Fruit fly (Drosophila melanogaster) whole organism, wandering third instar larva: ENCODE data around the gene eIF2alpha.

Source experiments
- Abd-B ChIP-seq: fragments of >200 bp; optimal IDR thresholded peaks from 2 replicates; lab custom pipeline; 2017; ENCODE audit warnings: missing biosample characterization, missing genetic modification characterization
- Dfd ChIP-seq: fragments of >200 bp; optimal IDR thresholded peaks from 2 replicates; lab custom pipeline; 2017; ENCODE audit warnings: missing biosample characterization, missing genetic modification characterization
- HLH106 ChIP-seq: fragments of 200-800 bp; optimal IDR thresholded peaks from 3 replicates; lab custom pipeline; 2019; ENCODE audit warnings: missing biosample characterization, mild to moderate bottlenecking, missing genetic modification characterization, moderate library complexity
- Hnf4 ChIP-seq: fragments of 200-800 bp; sonication (Bioruptor generic); optimal IDR thresholded peaks from 2 replicates; lab custom pipeline; 2016; ENCODE audit warnings: missing biosample characterization, mild to moderate bottlenecking, missing genetic modification characterization
- Jra ChIP-seq: sonication (Bioruptor generic); optimal IDR thresholded peaks from 2 replicates; lab custom pipeline; 2016; ENCODE audit warnings: missing biosample characterization, missing genetic modification characterization
- Myc ChIP-seq: fragments of >200 bp; optimal IDR thresholded peaks from 2 replicates; lab custom pipeline; 2017
- N ChIP-seq: fragments of >200 bp; optimal IDR thresholded peaks from 2 replicates; lab custom pipeline; 2018; ENCODE audit warnings: missing biosample characterization, missing external identifiers, missing genetic modification characterization
- OdsH ChIP-seq: fragments of 200-800 bp; sonication (Bioruptor generic); optimal IDR thresholded peaks from 2 replicates; lab custom pipeline; 2016; ENCODE audit warnings: missing biosample characterization, mild to moderate bottlenecking, missing genetic modification characterization
- foxo ChIP-seq, 2 experiments: fragments of 200-800 bp; sonication (Bioruptor generic); optimal IDR thresholded peaks; 2 replicates in 1 of 2; 3 replicates in 1 of 2; lab custom pipeline; 2016 to 2017; ENCODE audit warnings: missing biosample characterization in 2 of 2, missing genetic modification characterization in 2 of 2
- h ChIP-seq: fragments of 200-800 bp; sonication (Bioruptor generic); optimal IDR thresholded peaks from 3 replicates; lab custom pipeline; 2016; ENCODE audit warnings: missing biosample characterization, mild to moderate bottlenecking, missing genetic modification characterization
- pan ChIP-seq: fragments of >200 bp; optimal IDR thresholded peaks from 2 replicates; lab custom pipeline; 2017
- usp ChIP-seq: fragments of >200 bp; optimal IDR thresholded peaks from 2 replicates; lab custom pipeline; 2017; ENCODE audit warnings: missing biosample characterization, missing genetic modification characterization
- woc ChIP-seq: sonication (Bioruptor generic); optimal IDR thresholded peaks from 2 replicates; lab custom pipeline; 2016; ENCODE audit warnings: missing biosample characterization, mild to moderate bottlenecking, missing genetic modification characterization

DNA sequence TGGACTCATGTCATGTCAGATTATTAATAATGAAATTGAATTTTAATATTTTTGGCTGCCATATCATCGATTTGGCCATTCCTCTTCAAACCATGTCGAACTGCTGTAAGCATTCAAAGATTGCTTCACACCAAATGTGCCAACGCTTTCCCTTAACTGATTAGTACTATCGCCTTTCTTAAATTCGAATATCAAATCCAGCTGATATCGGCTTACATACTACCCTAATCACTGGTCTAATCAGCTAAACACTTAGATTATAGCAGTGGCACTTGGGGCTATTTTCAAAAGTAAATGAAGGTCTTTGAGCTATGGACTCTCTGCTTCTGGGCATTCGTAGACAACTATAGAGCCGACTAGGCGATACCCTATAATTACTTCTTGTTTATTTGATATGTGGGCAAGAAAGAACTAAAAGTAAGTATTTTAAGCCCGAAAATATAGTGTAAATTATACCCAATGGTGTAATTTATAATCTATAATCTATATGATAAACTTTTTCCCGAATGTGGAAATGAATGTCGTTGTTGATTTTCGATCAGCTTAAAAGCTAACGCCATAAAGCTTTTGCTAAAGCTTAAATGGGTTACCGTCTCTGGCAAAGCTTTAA lies 42.9 kb downstream of the eIF2alpha start:
- no peak for TF ChIP-seq usp (GFP tag; lab: Kevin White, UChicago)
- no peak for TF ChIP-seq N (GFP tag; lab: Kevin White, UChicago)
- peak; percentile 73 for TF ChIP-seq OdsH (GFP tag; lab: Kevin White, UChicago)
- TF ChIP-seq Jra, result no peak
- no peak for TF ChIP-seq Abd-B (GFP tag; lab: Kevin White, UChicago)
- no peak for TF ChIP-seq Dfd (GFP tag; lab: Kevin White, UChicago)
- peak; percentile 82 for TF ChIP-seq h (GFP tag; lab: Kevin White, UChicago)
- TF ChIP-seq woc (GFP tag; lab: Kevin White, UChicago), result no peak
- no peak for TF ChIP-seq Hnf4 (GFP tag; lab: Kevin White, UChicago)
- TF ChIP-seq Myc (lab: Kevin White, UChicago), result no peak
- TF ChIP-seq foxo (GFP tag; optimal IDR thresholded peaks at IDR 0.05; lab: Kevin White, UChicago), result peak in 1 of 2 experiments; percentile 73
- peak; percentile 33 for TF ChIP-seq HLH106 (tag; lab: Kevin White, UChicago)
- TF ChIP-seq pan (lab: Kevin White, UChicago), result no peak
